Worm (Caenorhabditis elegans): ENCODE data around the gene W05B10.3.

DNA sequence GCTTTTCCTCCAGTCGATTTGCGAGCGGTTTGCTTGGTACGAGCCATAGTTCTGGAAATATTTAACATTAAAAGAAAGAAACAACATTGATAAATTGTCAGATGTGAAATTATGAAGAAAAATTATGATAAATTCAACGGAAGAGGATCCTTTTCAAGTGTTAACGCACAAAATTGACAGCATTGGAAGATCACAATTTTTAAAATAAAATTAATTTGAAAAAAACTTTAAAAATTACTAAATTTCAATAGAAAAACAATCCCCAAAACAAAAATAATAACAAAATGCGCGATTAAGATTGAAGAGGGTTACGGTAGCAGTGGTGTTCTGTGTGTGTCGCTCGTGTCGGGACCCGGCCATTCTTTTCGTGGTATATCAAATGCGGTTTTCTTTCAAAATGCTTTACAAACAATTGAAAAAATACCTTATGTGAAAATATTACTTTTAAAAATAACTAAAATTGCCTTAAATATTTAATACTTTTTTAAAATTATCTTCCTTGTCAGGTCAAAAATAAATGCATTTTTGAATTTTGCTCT lies 1.2 kb downstream of the W05B10.3 start, which contains the start of gene his-74:
- TF ChIP-seq hmg-4 (GFP tag; optimal IDR thresholded peaks at IDR 0.05) (no peak), F13C5.2 (tag; optimal IDR thresholded peaks at IDR 0.05) (no peak), flt-1 (GFP tag; IDR thresholded peaks at IDR 0.05) (no peak), hmbx-1 (tag; optimal IDR thresholded peaks at IDR 0.05) (no peak), ama-1 (optimal IDR thresholded peaks at IDR 0.05) (no peak), aly-1 (tag; optimal IDR thresholded peaks at IDR 0.05) (no peak), hnd-1 (tag; optimal IDR thresholded peaks at IDR 0.05) (no peak), ceh-36 (tag; optimal IDR thresholded peaks at IDR 0.05) (no peak), tbx-11 (GFP tag; IDR thresholded peaks at IDR 0.05) (no peak), scrt-1 (GFP tag; IDR thresholded peaks at IDR 0.05) (no peak), pes-1 (GFP tag; IDR thresholded peaks at IDR 0.05) (no peak), ets-7 (tag; optimal IDR thresholded peaks at IDR 0.05) (no peak), B0310.2 (tag; optimal IDR thresholded peaks at IDR 0.05) (no peak), sea-1 (GFP tag; conservative IDR thresholded peaks at IDR 0.05) (no peak)

All from whole organism, early embryonic.